Fruit fly (Drosophila melanogaster) whole organism, larva: ENCODE results near the gene HP1e.
A peak's percentile ranks its signal among the peaks of the same experiment; 100 is the strongest.

Experiments
- noc ChIP-seq: fragments of 200-800 bp; sonication (Bioruptor generic); optimal IDR thresholded peaks from 3 replicates; lab custom pipeline; 2019; ENCODE audit warnings: missing biosample characterization, mild to moderate bottlenecking, missing genetic modification characterization, moderate library complexity

Gene HP1e

DNA sequence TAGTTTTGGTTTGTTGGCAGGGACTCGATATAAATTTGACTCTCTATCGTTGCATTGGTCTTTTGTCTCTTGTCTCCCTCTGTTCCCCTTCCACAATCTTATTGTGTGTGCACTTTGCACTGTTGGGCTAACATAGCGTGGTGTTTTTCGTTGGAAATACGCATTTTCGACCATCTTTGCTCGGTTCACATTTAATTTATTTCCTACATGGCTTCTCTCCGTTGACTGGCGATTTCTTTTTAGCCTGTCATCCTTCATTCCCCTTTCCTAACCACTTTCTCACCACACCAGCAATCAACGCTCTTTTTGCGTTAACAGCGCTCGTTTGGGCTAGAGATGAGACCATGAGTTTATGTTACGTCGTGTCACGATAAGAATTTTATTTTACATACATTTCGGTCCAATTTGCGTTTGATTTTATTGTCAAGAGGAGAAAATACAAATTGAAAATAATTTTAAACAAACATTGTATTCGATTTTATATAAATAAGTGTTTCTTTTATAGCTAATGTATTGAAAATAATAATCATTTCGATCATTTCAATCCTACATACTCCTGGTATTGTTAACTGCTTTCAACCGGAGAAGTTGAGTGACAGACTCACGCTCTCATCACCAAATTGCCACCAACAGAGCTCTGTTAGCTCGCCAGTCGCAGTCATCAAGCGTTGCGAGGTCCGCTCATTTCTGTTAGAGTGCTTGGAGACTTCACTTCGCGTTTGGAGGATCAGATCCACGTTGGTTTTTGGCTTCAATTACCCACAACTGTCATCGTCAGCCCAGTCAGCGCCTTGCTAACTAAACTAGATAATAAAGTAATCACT is 19.8 kb downstream of the HP1e start:
- peak; percentile 93 for TF ChIP-seq noc

DNA sequence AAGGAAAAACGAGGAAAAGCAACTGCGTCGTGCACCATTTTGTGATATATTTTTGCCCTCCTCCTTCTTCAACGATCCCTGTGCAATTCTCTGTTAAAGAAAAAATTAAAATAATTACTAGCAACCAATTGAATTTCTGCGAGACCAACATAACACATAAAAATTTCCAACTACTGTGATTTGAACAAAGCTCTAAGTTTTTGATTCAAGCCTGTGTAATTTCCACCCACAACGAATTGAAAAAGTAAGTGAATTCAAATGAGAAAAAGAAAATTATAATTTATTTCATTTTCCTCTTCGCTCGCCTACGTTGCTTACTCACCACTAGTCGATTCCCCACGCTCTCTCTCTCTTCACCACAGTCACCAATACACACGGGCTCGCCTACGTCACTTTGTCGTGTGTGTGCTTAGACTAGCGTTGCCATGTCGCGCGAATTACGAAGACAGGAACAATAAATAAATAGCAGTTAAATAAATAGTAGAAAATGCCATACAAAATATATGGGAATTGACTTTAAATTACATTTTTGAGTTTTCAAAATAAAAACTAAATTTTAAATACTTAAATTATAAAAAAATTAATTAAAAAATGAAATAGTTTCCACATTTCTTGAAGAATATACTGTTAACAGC is 20.8 kb downstream of the HP1e start:
- peak; percentile 78 for TF ChIP-seq noc

DNA sequence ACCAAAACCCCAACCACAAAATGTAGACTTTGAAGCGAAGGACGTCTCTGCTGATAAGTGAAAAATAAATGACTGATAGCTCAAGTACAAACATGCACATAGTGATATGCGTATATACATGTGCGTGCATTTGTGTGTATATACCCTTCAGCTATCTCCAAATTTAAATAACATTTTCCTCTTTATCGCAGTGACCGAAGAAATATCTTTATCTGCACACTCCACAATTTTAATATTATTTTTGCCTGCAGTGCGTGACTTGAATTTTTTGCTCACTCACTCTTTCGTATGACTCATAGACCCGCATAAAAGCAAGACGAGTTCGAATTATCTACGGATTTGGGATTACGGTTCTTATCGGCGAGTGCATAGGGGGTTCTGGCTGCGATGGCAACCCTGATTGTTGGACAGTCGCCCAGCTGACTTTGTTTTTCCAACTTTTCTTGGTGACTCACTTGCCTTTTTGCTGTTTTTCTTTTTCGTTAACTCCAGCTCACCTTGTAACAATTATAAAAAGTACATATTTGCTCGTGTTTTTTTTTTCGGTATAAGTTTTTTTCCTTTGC is 21.5 kb downstream of the HP1e start:
- TF ChIP-seq noc = no peak

- no peak for TF ChIP-seq noc
Observed at dm6 chr3R:9343645-9344044, 22.1 kb downstream of the HP1e start.

- no peak for TF ChIP-seq noc
Observed at dm6 chr3R:9344186-9344790, 22.7 kb downstream of the HP1e start.

dm6 chr3R:9344791-9345208 is 23.2 kb downstream of the HP1e start:
- peak; percentile 49 for TF ChIP-seq noc

- no peak for TF ChIP-seq noc
Observed at dm6 chr3R:9345904-9346303, 24.3 kb downstream of the HP1e start.

DNA sequence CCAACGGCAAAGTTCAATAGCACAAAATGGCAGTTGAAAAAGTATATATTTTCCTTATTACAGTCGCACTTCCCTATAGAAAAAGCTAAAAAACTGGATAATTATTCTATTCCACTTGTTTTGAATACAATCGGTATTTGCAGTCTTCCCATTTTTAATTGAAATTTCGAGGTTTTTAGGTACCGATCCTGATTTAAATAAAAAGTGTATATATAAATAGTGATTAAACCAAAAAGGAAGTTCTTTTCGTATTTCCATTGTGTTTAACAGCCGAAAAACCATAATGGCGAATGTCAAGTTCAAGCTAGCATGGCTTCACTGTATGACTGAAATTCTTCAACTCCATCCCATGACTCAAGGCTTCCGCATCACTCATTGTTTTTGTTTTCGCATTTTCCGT is 25.0 kb downstream of the HP1e start:
- TF ChIP-seq noc = no peak

DNA sequence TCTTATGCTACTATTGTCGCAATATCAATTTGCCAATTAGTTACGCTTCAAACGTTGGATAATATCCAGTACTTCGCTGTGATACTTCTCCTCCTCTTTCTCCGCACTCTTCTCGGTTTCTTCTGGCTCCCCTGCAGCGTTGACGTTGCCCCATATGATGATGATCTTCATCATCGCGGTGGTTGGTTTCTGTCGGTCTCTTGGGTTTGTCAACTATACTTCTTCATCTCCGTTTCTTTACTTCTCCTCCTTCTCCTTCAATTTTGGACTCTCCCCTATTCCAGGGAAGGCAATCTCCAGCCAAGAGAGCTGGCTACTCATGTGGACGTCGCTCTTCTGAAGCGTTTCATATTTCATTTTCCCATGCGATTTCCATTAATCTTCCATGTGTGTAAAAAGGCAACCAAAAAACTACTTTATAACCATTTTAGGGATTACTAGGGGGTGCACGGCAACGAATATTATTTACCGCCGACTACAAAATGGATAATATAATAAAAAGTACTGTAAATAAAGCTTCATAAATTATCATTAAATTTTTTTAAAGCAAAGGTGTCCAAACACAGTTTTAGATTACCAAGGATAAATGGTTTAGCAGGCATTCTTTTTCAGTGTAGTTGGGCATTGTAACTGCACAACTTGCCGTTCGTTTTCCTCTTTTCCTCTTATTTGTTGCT is 26.3 kb downstream of the HP1e start:
- no peak for TF ChIP-seq noc

DNA sequence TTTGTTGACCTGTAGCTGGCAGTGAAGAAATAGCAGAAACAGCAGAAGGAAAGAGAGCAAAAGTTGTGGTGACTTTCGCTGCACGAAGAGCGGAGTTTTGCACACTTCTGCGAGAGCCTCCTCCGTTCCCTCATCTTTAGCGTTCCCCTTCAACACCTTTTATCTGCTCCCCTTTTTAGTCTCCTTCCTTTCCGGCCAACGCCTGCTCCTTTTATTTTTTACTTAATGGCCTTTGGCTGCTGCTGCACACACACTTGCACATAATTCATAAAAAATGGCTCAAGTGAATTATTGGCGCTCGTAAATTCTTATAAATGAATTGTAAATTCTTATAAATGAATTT is 26.8 kb downstream of the HP1e start:
- no peak for TF ChIP-seq noc

DNA sequence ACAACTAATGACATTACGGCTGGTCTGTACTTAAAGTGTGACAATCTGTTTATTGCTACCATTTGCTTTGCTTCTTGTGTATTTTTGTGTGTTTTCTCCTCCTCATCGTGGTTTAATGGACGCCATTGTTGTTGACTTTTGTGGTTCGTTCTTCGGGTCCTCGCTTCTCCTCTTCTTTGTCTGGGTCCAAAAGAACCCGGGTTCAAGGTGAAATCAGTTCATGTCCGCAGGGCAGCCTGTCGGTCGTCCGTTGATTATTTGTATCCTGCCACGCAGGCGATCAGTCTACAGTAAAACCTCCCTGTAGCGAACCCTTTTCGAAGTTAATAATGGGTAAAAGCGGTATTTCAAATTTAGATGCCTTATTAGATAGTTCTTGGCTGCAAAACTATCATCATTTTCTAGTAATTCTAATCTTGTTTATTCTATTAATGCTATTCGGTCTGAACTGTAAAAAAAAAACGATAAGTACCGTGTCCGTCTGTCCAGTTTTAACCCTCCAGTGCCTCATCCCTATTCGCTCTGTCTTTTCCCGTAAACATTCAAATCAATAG is 27.8 kb downstream of the HP1e start:
- TF ChIP-seq noc = no peak

dm6 chr3R:9350561-9351379 is 29.2 kb downstream of the HP1e start:
- no peak for TF ChIP-seq noc

- peak; percentile 85 for TF ChIP-seq noc
Observed at dm6 chr3R:9351415-9352379, 30.1 kb downstream of the HP1e start.

- TF ChIP-seq noc = no peak
Observed at dm6 chr3R:9352595-9353275, 31.2 kb downstream of the HP1e start.
